Fruit fly (Drosophila melanogaster) whole organism, pupa: Measurements from ENCODE around the gene CG5805.
A peak's percentile ranks its signal among the peaks of the same experiment; 100 is the strongest.

ENCODE experiments used
- CG10348 ChIP-seq: fragments of 200-800 bp; sonication (Bioruptor generic); IDR thresholded peaks from 2 replicates; pipeline ENCODE4 v1.3.6; 2022; ENCODE audit warnings: missing biosample characterization, missing genetic modification characterization
- CG14655 ChIP-seq: fragments of 200-800 bp; sonication (Bioruptor generic); optimal IDR thresholded peaks from 3 replicates; lab custom pipeline; 2017; ENCODE audit warnings: mild to moderate bottlenecking, missing biosample characterization, missing genetic modification reagents, missing genetic modification characterization
- CG32121 ChIP-seq: fragments of 200-800 bp; sonication (Bioruptor generic); IDR thresholded peaks from 2 replicates; pipeline ENCODE4 v1.3.6; 2022; ENCODE audit warnings: missing biosample characterization, missing genetic modification characterization
- CG4496 ChIP-seq: fragments of 200-800 bp; sonication (Bioruptor generic); IDR thresholded peaks from 3 replicates; pipeline ENCODE4 v1.3.6; 2022; ENCODE audit warnings: missing biosample characterization, missing genetic modification characterization
- D1 ChIP-seq: fragments of 200-800 bp; sonication (Bioruptor generic); optimal IDR thresholded peaks from 2 replicates; lab custom pipeline; 2018; ENCODE audit warnings: missing biosample characterization, mild to moderate bottlenecking, missing genetic modification characterization, moderate library complexity
- Ets98B ChIP-seq: fragments of 200-800 bp; sonication (Bioruptor generic); IDR thresholded peaks from 2 replicates; pipeline ENCODE4 v1.3.6; 2022; ENCODE audit warnings: missing biosample characterization, missing genetic modification characterization
- Pif1A ChIP-seq: fragments of 200-800 bp; sonication (Bioruptor generic); optimal IDR thresholded peaks from 3 replicates; lab custom pipeline; 2016; ENCODE audit warnings: missing biosample characterization, missing genetic modification characterization
- Pif1B ChIP-seq: fragments of 200-800 bp; sonication (Bioruptor generic); optimal IDR thresholded peaks from 3 replicates; lab custom pipeline; 2016; ENCODE audit warnings: missing biosample characterization, missing genetic modification characterization
- gl ChIP-seq: fragments of 200-800 bp; sonication (Bioruptor generic); optimal IDR thresholded peaks from 2 replicates; lab custom pipeline; 2018; ENCODE audit warnings: missing biosample characterization, mild to moderate bottlenecking, missing genetic modification characterization
- rn ChIP-seq: fragments of 200-800 bp; sonication (Bioruptor generic); IDR thresholded peaks from 2 replicates; pipeline ENCODE4 v1.3.6; 2022; ENCODE audit warnings: missing biosample characterization, missing genetic modification characterization

dm6 chr3R:24771273-24772231 is 15.7 kb downstream of the CG5805 start, which contains the start of gene CG42331:
- TF ChIP-seq CG10348 (GFP tag; lab: Robert Waterston, UW): no peak
- TF ChIP-seq gl (tag; lab: Kevin White, UChicago): no peak
- TF ChIP-seq CG32121 (GFP tag; lab: Robert Waterston, UW): no peak
- no peak for TF ChIP-seq Pif1A (GFP tag; lab: Kevin White, UChicago)
- no peak for TF ChIP-seq rn (GFP tag; lab: Robert Waterston, UW)
- no peak for TF ChIP-seq Pif1B (GFP tag; lab: Kevin White, UChicago)
- 0 out of 3 replicates have a peak, but pooled peaks have one; percentile 17 for TF ChIP-seq CG4496
- TF ChIP-seq D1: no peak
- TF ChIP-seq CG14655 (GFP tag; lab: Kevin White, UChicago): no peak
- no peak; the same call in 1 of the 2 replicates for TF ChIP-seq Ets98B (GFP tag; lab: Robert Waterston, UW)
